Worm (Caenorhabditis elegans) whole organism, L1 larva: ENCODE results near the gene F54D5.9.

Experiments used
- C04F5.9 ChIP-seq: sonication (generic microtip); optimal IDR thresholded peaks from 2 replicates; lab custom pipeline; 2016; ENCODE audit warnings: missing genetic modification characterization, missing compliant biosample characterization
- C34B4.2 ChIP-seq: sonication (generic microtip); optimal IDR thresholded peaks from 2 replicates; lab custom pipeline; 2017; ENCODE audit warnings: mild to moderate bottlenecking, missing genetic modification characterization, missing compliant biosample characterization
- Y116A8C.19 ChIP-seq: sonication (generic microtip); optimal IDR thresholded peaks from 2 replicates; lab custom pipeline; 2016; ENCODE audit warnings: missing compliant biosample characterization, missing genetic modification characterization, borderline replicate concordance
- aha-1 ChIP-seq: fragments of 150-350 bp; optimal IDR thresholded peaks from 2 replicates; lab custom pipeline; 2014; ENCODE audit warnings: missing biosample characterization, missing genetic modification characterization
- alr-1 ChIP-seq: fragments of 200-800 bp; sonication (Bioruptor generic); optimal IDR thresholded peaks from 2 replicates; lab custom pipeline; 2018; ENCODE audit warnings: borderline replicate concordance, mild to moderate bottlenecking, missing genetic modification characterization, missing compliant biosample characterization
- ama-1 ChIP-seq: fragments of 150-350 bp; optimal IDR thresholded peaks from 2 replicates; lab custom pipeline; 2014
- blmp-1 ChIP-seq: fragments of 150-350 bp; optimal IDR thresholded peaks from 2 replicates; lab custom pipeline; 2014; ENCODE audit warnings: missing biosample characterization, missing genetic modification characterization
- ceh-63 ChIP-seq: fragments of 200-800 bp; sonication (Bioruptor generic); optimal IDR thresholded peaks from 2 replicates; lab custom pipeline; 2018; ENCODE audit warnings: mild to moderate bottlenecking, missing genetic modification characterization, missing compliant biosample characterization
- ceh-8 ChIP-seq: fragments of 200-800 bp; sonication (Bioruptor generic); optimal IDR thresholded peaks from 2 replicates; lab custom pipeline; 2018; ENCODE audit warnings: mild to moderate bottlenecking, missing genetic modification characterization, moderate library complexity, missing compliant biosample characterization
- ceh-82 ChIP-seq, 3 experiments: fragments of 150-350 bp in 1 of 3; sonication (generic microtip) in 2 of 3; optimal IDR thresholded peaks; 2 replicates each; lab custom pipeline; 2014 to 2017; ENCODE audit warnings: missing biosample characterization in 3 of 3, missing genetic modification characterization in 3 of 3
- ceh-88 ChIP-seq: fragments of 200-800 bp; sonication (Bioruptor generic); IDR thresholded peaks from 2 replicates; pipeline ENCODE4 v1.3.6; 2022; ENCODE audit warnings: missing genetic modification characterization, missing compliant biosample characterization
- ces-1 ChIP-seq: fragments of 150-350 bp; optimal IDR thresholded peaks from 2 replicates; lab custom pipeline; 2014; ENCODE audit warnings: missing biosample characterization, missing genetic modification reagents, missing genetic modification characterization
- dsc-1 ChIP-seq: sonication (generic microtip); optimal IDR thresholded peaks from 2 replicates; lab custom pipeline; 2016; ENCODE audit warnings: mild to moderate bottlenecking, missing genetic modification characterization, missing compliant biosample characterization
- efl-1 ChIP-seq, 4 experiments: fragments of 150-350 bp; optimal IDR thresholded peaks in 3 of 4; peaks in 1 of 4; 1 replicate in 1 of 4; 2 replicates in 3 of 4; lab custom pipeline; 2014; ENCODE audit warnings: missing biosample characterization in 2 of 4, missing genetic modification characterization in 2 of 4, missing genetic modification reagents in 2 of 4
- egl-27 ChIP-seq, 2 experiments: fragments of 150-350 bp in 1 of 2; sonication (generic microtip); optimal IDR thresholded peaks; 3 replicates each; lab custom pipeline; 2017 to 2018; ENCODE audit warnings: missing biosample characterization in 2 of 2, missing genetic modification characterization in 2 of 2, missing genetic modification reagents in 2 of 2
- elt-2 ChIP-seq: sonication (generic microtip); optimal IDR thresholded peaks from 2 replicates; lab custom pipeline; 2016; ENCODE audit warnings: missing genetic modification characterization, mild to moderate bottlenecking, inconsistent platforms, missing compliant biosample characterization, missing genetic modification reagents
- elt-3 ChIP-seq, 6 experiments: fragments of 150-350 bp in 1 of 6; sonication (generic microtip); optimal IDR thresholded peaks; 2 replicates each; lab custom pipeline; 2017 to 2018; ENCODE audit warnings: missing biosample characterization in 6 of 6, missing genetic modification characterization in 6 of 6, inconsistent platforms in 1 of 6
- ets-5 ChIP-seq: fragments of 200-800 bp; sonication (Bioruptor generic); IDR thresholded peaks from 2 replicates; pipeline ENCODE4 v1.3.6; 2022; ENCODE audit warnings: missing genetic modification characterization, missing compliant biosample characterization
- fkh-10 ChIP-seq: sonication (generic microtip); optimal IDR thresholded peaks from 2 replicates; lab custom pipeline; 2017; ENCODE audit warnings: missing biosample characterization, missing genetic modification reagents, missing genetic modification characterization
- fkh-8 ChIP-seq: sonication (generic microtip); optimal IDR thresholded peaks from 2 replicates; lab custom pipeline; 2016; ENCODE audit warnings: mild to moderate bottlenecking, missing genetic modification characterization, missing compliant biosample characterization
- grh-1 ChIP-seq: fragments of 200-800 bp; sonication (Bioruptor generic); IDR thresholded peaks from 2 replicates; pipeline ENCODE4 v1.3.6; 2022; ENCODE audit warnings: missing genetic modification reagents, missing genetic modification characterization, missing compliant biosample characterization
- hlh-17 ChIP-seq: fragments of 200-800 bp; sonication (Bioruptor generic); optimal IDR thresholded peaks from 2 replicates; lab custom pipeline; 2018; ENCODE audit warnings: missing genetic modification characterization, mild to moderate bottlenecking, missing compliant biosample characterization, moderate library complexity, borderline replicate concordance
- hpl-2 ChIP-seq: fragments of 150-350 bp; optimal IDR thresholded peaks from 2 replicates; lab custom pipeline; 2014; ENCODE audit warnings: missing biosample characterization, missing genetic modification reagents, missing genetic modification characterization
- irx-1 ChIP-seq: sonication (generic microtip); optimal IDR thresholded peaks from 2 replicates; lab custom pipeline; 2016; ENCODE audit warnings: missing genetic modification characterization, missing compliant biosample characterization
- jun-1 ChIP-seq: fragments of 150-350 bp; optimal IDR thresholded peaks from 2 replicates; lab custom pipeline; 2014; ENCODE audit warnings: missing biosample characterization, missing genetic modification reagents, missing genetic modification characterization
- lin-13 ChIP-seq: fragments of 150-350 bp; optimal IDR thresholded peaks from 2 replicates; lab custom pipeline; 2014; ENCODE audit warnings: missing biosample characterization, missing genetic modification reagents, missing genetic modification characterization
- lin-14 ChIP-seq: fragments of 200-800 bp; sonication (Bioruptor generic); optimal IDR thresholded peaks from 2 replicates; lab custom pipeline; 2018; ENCODE audit warnings: mild to moderate bottlenecking, missing genetic modification characterization, moderate library complexity, missing compliant biosample characterization
- lin-15B ChIP-seq: fragments of 150-350 bp; sonication (generic microtip); optimal IDR thresholded peaks from 3 replicates; lab custom pipeline; 2014; ENCODE audit warnings: missing biosample characterization, missing genetic modification characterization
- lin-35 ChIP-seq, 2 experiments: fragments of 150-350 bp; optimal IDR thresholded peaks; 2 replicates each; lab custom pipeline; 2014; ENCODE audit warnings: missing biosample characterization in 2 of 2, missing genetic modification characterization in 2 of 2, missing genetic modification reagents in 2 of 2
- lir-3 ChIP-seq: sonication (generic microtip); optimal IDR thresholded peaks from 2 replicates; lab custom pipeline; 2016; ENCODE audit warnings: mild to moderate bottlenecking, missing genetic modification characterization, moderate library complexity, missing compliant biosample characterization; ENCODE audit not compliant: poor library complexity
- lsy-2 ChIP-seq, 2 experiments: fragments of 150-350 bp; optimal IDR thresholded peaks; 2 replicates each; lab custom pipeline; 2014; ENCODE audit warnings: missing biosample characterization in 2 of 2, missing genetic modification characterization in 2 of 2
- mef-2 ChIP-seq: fragments of 150-350 bp; optimal IDR thresholded peaks from 2 replicates; lab custom pipeline; 2014; ENCODE audit warnings: missing biosample characterization, missing genetic modification characterization
- mep-1 ChIP-seq: fragments of 150-350 bp; optimal IDR thresholded peaks from 2 replicates; lab custom pipeline; 2014; ENCODE audit warnings: missing biosample characterization, missing genetic modification characterization
- nhr-12 ChIP-seq: sonication (generic microtip); optimal IDR thresholded peaks from 2 replicates; lab custom pipeline; 2017; ENCODE audit warnings: missing biosample characterization, missing genetic modification characterization
- nhr-19 ChIP-seq: fragments of 200-800 bp; sonication (Bioruptor generic); conservative IDR thresholded peaks from 2 replicates; pipeline ENCODE4 v1.3.6; 2022; ENCODE audit warnings: missing genetic modification characterization, missing compliant biosample characterization
- nhr-20 ChIP-seq: sonication (generic microtip); optimal IDR thresholded peaks from 2 replicates; lab custom pipeline; 2016; ENCODE audit warnings: mild to moderate bottlenecking, missing genetic modification characterization, missing compliant biosample characterization
- nhr-28 ChIP-seq: fragments of 150-350 bp; optimal IDR thresholded peaks from 2 replicates; lab custom pipeline; 2014; ENCODE audit warnings: missing biosample characterization, missing genetic modification characterization
- nhr-47 ChIP-seq: sonication (generic microtip); optimal IDR thresholded peaks from 2 replicates; lab custom pipeline; 2016; ENCODE audit warnings: mild to moderate bottlenecking, missing genetic modification characterization, moderate library complexity, missing compliant biosample characterization
- nhr-71 ChIP-seq: sonication (generic microtip); optimal IDR thresholded peaks from 2 replicates; lab custom pipeline; 2016; ENCODE audit warnings: mild to moderate bottlenecking, missing genetic modification characterization, moderate library complexity, missing compliant biosample characterization
- nhr-76 ChIP-seq: sonication (generic microtip); optimal IDR thresholded peaks from 2 replicates; lab custom pipeline; 2017; ENCODE audit warnings: missing biosample characterization, missing genetic modification characterization
- nhr-77 ChIP-seq: fragments of 150-350 bp; optimal IDR thresholded peaks from 2 replicates; lab custom pipeline; 2014; ENCODE audit warnings: missing biosample characterization, missing genetic modification characterization
- nhr-84 ChIP-seq: sonication (generic microtip); optimal IDR thresholded peaks from 2 replicates; lab custom pipeline; 2017; ENCODE audit warnings: missing biosample characterization, missing genetic modification characterization
- nhr-85 ChIP-seq: sonication (generic microtip); peaks from one replicate; lab custom pipeline; 2016; ENCODE audit warnings: missing genetic modification characterization, inconsistent platforms, missing compliant biosample characterization
- nhr-90 ChIP-seq: sonication (generic microtip); optimal IDR thresholded peaks from 2 replicates; lab custom pipeline; 2016; ENCODE audit warnings: mild to moderate bottlenecking, missing genetic modification characterization, missing compliant biosample characterization; ENCODE audit not compliant: poor library complexity
- pqm-1 ChIP-seq: sonication (generic microtip); optimal IDR thresholded peaks from 3 replicates; lab custom pipeline; 2017; ENCODE audit warnings: missing biosample characterization, missing genetic modification characterization
- sox-4 ChIP-seq: sonication (generic microtip); optimal IDR thresholded peaks from 2 replicates; lab custom pipeline; 2016; ENCODE audit warnings: missing genetic modification characterization, missing compliant biosample characterization
- sup-37 ChIP-seq: fragments of 200-800 bp; sonication (Bioruptor generic); optimal IDR thresholded peaks from 2 replicates; lab custom pipeline; 2018; ENCODE audit warnings: mild to moderate bottlenecking, missing genetic modification characterization, missing compliant biosample characterization
- tbx-2 ChIP-seq: sonication (generic microtip); optimal IDR thresholded peaks from 2 replicates; lab custom pipeline; 2016; ENCODE audit warnings: missing genetic modification characterization, missing compliant biosample characterization
- unc-30 ChIP-seq: sonication (generic microtip); optimal IDR thresholded peaks from 2 replicates; lab custom pipeline; 2017; ENCODE audit warnings: missing biosample characterization, missing genetic modification characterization
- unc-86 ChIP-seq: sonication (generic microtip); optimal IDR thresholded peaks from 2 replicates; lab custom pipeline; 2016; ENCODE audit warnings: missing genetic modification characterization, missing compliant biosample characterization
- unc-98 ChIP-seq: fragments of 200-800 bp; sonication (Bioruptor generic); IDR thresholded peaks from 2 replicates; pipeline ENCODE4 v1.3.6; 2022; ENCODE audit warnings: missing genetic modification characterization, missing compliant biosample characterization
- vab-15 ChIP-seq: sonication (generic microtip); optimal IDR thresholded peaks from 2 replicates; lab custom pipeline; 2017; ENCODE audit warnings: missing genotype, mild to moderate bottlenecking, missing genetic modification characterization, missing compliant biosample characterization
- zip-4 ChIP-seq: fragments of 200-800 bp; sonication (Bioruptor generic); optimal IDR thresholded peaks from 2 replicates; lab custom pipeline; 2018; ENCODE audit warnings: mild to moderate bottlenecking, missing genetic modification characterization, moderate library complexity, missing compliant biosample characterization

Gene F54D5.9

DNA sequence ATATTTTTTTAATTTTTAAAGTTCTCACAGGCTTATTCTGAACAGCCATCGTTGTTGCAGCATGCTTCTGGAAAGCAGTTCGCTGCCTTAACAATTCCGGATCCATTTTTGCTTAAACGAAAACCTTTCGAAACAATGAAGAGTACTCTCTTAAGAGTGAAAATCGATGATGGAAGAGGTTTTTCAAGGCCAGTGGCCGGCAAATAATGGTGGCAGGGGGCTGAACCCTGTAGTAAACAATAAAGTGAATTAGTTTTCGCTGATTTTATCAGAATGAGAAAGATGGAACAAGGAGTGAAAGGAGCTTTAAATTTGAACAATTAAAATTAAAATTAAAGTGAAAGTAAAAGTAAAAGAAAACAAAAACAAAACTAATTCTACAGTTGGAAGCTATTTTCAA is 2.2 kb downstream of the F54D5.9 start, which contains the start of gene gtf-2E2 (continued):
- TF ChIP-seq irx-1 (tag; lab: Kevin White, UChicago) = no peak
- TF ChIP-seq lin-14 = peak; percentile 46
- TF ChIP-seq lin-13 (GFP tag; lab: Kevin White, UChicago) = no peak
- TF ChIP-seq grh-1 = no peak
- TF ChIP-seq unc-98 (GFP tag; lab: Robert Waterston, UW) = no peak
- TF ChIP-seq jun-1 (tag; lab: Kevin White, UChicago) = no peak
- TF ChIP-seq ceh-82 (tag; optimal IDR thresholded peaks at IDR 0.05; lab: Kevin White, UChicago) = peak in 1 of 3 experiments; percentile 35
- no peak for TF ChIP-seq nhr-84 (tag; lab: Kevin White, UChicago)
- peak; percentile 69 for TF ChIP-seq mep-1
- TF ChIP-seq ces-1 = no peak
- no peak for TF ChIP-seq aha-1
- TF ChIP-seq nhr-71 = peak; percentile 25
- TF ChIP-seq vab-15 (tag; lab: Kevin White, UChicago) = no peak
- TF ChIP-seq nhr-90 (tag; lab: Kevin White, UChicago) = no peak
- TF ChIP-seq lin-15B (tag; lab: Kevin White, UChicago) = no peak
- TF ChIP-seq ama-1 (lab: Kevin White, UChicago) = no peak
- no peak for TF ChIP-seq zip-4 (GFP tag; lab: Kevin White, UChicago)
- TF ChIP-seq Y116A8C.19 (tag; lab: Kevin White, UChicago) = no peak
- TF ChIP-seq lin-35 (GFP tag; optimal IDR thresholded peaks at IDR 0.05; lab: Kevin White, UChicago) = peak; percentile 3 to 28
- TF ChIP-seq ceh-8 (GFP tag; lab: Kevin White, UChicago) = no peak
- no peak for TF ChIP-seq nhr-28 (tag; lab: Kevin White, UChicago)
- no peak for TF ChIP-seq nhr-47 (tag; lab: Kevin White, UChicago)
- no peak for TF ChIP-seq nhr-77 (tag; lab: Kevin White, UChicago)
- TF ChIP-seq unc-86 (tag; lab: Kevin White, UChicago) = no peak
- TF ChIP-seq pqm-1 (tag; lab: Kevin White, UChicago) = no peak
- no peak for TF ChIP-seq lir-3 (tag; lab: Kevin White, UChicago)
- peak in 1 of 2 experiments; percentile 46 for TF ChIP-seq lsy-2 (tag; optimal IDR thresholded peaks at IDR 0.05; lab: Kevin White, UChicago)
- no peak for TF ChIP-seq C34B4.2
- no peak for TF ChIP-seq ceh-63 (GFP tag; lab: Kevin White, UChicago)
- TF ChIP-seq efl-1 (optimal IDR thresholded peaks at IDR 0.05; lab: Kevin White, UChicago) = peak; percentile 15 to 36
- peak in 1 of 2 experiments; percentile 29 for TF ChIP-seq efl-1 (GFP tag; optimal IDR thresholded peaks at IDR 0.05 in 1 of 2; lab: Kevin White, UChicago)
- no peak for TF ChIP-seq tbx-2 (tag; lab: Kevin White, UChicago)
- no peak for TF ChIP-seq elt-2
- peak; percentile 91 for TF ChIP-seq blmp-1 (tag; lab: Kevin White, UChicago)
- TF ChIP-seq fkh-10 (GFP tag; lab: Kevin White, UChicago) = no peak
- TF ChIP-seq nhr-85 (tag; lab: Kevin White, UChicago) = no peak
- TF ChIP-seq hpl-2 (GFP tag; lab: Kevin White, UChicago) = no peak
- no peak for TF ChIP-seq unc-30 (tag; lab: Kevin White, UChicago)
- TF ChIP-seq fkh-8 (tag; lab: Kevin White, UChicago) = no peak
- TF ChIP-seq nhr-12 = no peak
- no peak for TF ChIP-seq alr-1 (tag; lab: Kevin White, UChicago)
- no peak for TF ChIP-seq egl-27 (tag; optimal IDR thresholded peaks at IDR 0.05; lab: Kevin White, UChicago)
- TF ChIP-seq nhr-19 (GFP tag; lab: Robert Waterston, UW) = no peak
- TF ChIP-seq nhr-76 (tag; lab: Kevin White, UChicago) = no peak
- TF ChIP-seq dsc-1 (tag; lab: Kevin White, UChicago) = no peak
- TF ChIP-seq mef-2 = no peak
- TF ChIP-seq C04F5.9 (tag; lab: Kevin White, UChicago) = no peak
- no peak for TF ChIP-seq ceh-88 (GFP tag; lab: Robert Waterston, UW)
- TF ChIP-seq sox-4 (tag; lab: Kevin White, UChicago) = no peak
- no peak for TF ChIP-seq sup-37 (GFP tag; lab: Kevin White, UChicago)
- no peak for TF ChIP-seq elt-3 (tag; optimal IDR thresholded peaks at IDR 0.05; lab: Kevin White, UChicago)
- TF ChIP-seq ets-5 (GFP tag; lab: Robert Waterston, UW) = no peak
- TF ChIP-seq hlh-17 (GFP tag; lab: Kevin White, UChicago) = no peak
- TF ChIP-seq nhr-20 = peak; percentile 9
